Worm (Caenorhabditis elegans) whole organism, young adult: Measurements from ENCODE around the gene F14E5.8.

Source experiments
- B0035.1 ChIP-seq: sonication (generic microtip); optimal IDR thresholded peaks from 2 replicates; lab custom pipeline; 2016; ENCODE audit warnings: missing genetic modification characterization, mild to moderate bottlenecking, missing compliant biosample characterization, missing genotype, missing genetic modification reagents
- F52B5.7 ChIP-seq: sonication (generic microtip); optimal IDR thresholded peaks from 2 replicates; lab custom pipeline; 2016; ENCODE audit warnings: mild to moderate bottlenecking, missing genetic modification characterization, missing compliant biosample characterization
- F55B11.4 ChIP-seq: sonication (generic microtip); optimal IDR thresholded peaks from 2 replicates; lab custom pipeline; 2016; ENCODE audit warnings: missing compliant biosample characterization, missing genetic modification characterization, borderline replicate concordance; ENCODE audit not compliant: insufficient read depth
- K11D2.4 ChIP-seq: fragments of 200-800 bp; sonication (Bioruptor generic); IDR thresholded peaks from 2 replicates; pipeline ENCODE4 v1.3.6; 2022; ENCODE audit warnings: missing genetic modification reagents, missing genetic modification characterization, missing compliant biosample characterization
- K12H6.12 ChIP-seq: fragments of 200-800 bp; sonication (Bioruptor generic); optimal IDR thresholded peaks from 2 replicates; lab custom pipeline; 2018; ENCODE audit warnings: mild to moderate bottlenecking, missing genetic modification characterization, missing compliant biosample characterization
- Y56A3A.18 ChIP-seq: fragments of 200-800 bp; sonication (Bioruptor generic); IDR thresholded peaks from 2 replicates; pipeline ENCODE4 v1.3.6; 2022; ENCODE audit warnings: missing genetic modification reagents, missing genetic modification characterization, missing compliant biosample characterization
- Y79H2A.3 ChIP-seq: fragments of 200-800 bp; sonication (Bioruptor generic); conservative IDR thresholded peaks from 2 replicates; pipeline ENCODE4 v1.3.6; 2022; ENCODE audit warnings: missing genetic modification reagents, missing genetic modification characterization, missing compliant biosample characterization
- atf-7 ChIP-seq: sonication (generic microtip); optimal IDR thresholded peaks from 2 replicates; lab custom pipeline; 2017; ENCODE audit warnings: mild to moderate bottlenecking, missing genetic modification characterization, missing compliant biosample characterization
- bed-2 ChIP-seq: fragments of 200-800 bp; sonication (Bioruptor generic); IDR thresholded peaks from 2 replicates; pipeline ENCODE4 v1.3.6; 2022; ENCODE audit warnings: missing genetic modification reagents, missing genetic modification characterization, missing compliant biosample characterization
- ceh-100 ChIP-seq: fragments of 200-800 bp; sonication (Bioruptor generic); IDR thresholded peaks from 2 replicates; pipeline ENCODE4 v1.3.6; 2022; ENCODE audit warnings: missing genetic modification reagents, missing genetic modification characterization, missing compliant biosample characterization
- ceh-58 ChIP-seq: fragments of 200-800 bp; sonication (Bioruptor generic); IDR thresholded peaks from 2 replicates; pipeline ENCODE4 v1.3.6; 2022; ENCODE audit warnings: missing genetic modification characterization, missing compliant biosample characterization
- ceh-79 ChIP-seq: sonication (generic microtip); optimal IDR thresholded peaks from 2 replicates; lab custom pipeline; 2017; ENCODE audit warnings: mild to moderate bottlenecking, missing genetic modification characterization, missing compliant biosample characterization
- him-1 ChIP-seq: sonication (generic microtip); optimal IDR thresholded peaks from 2 replicates; lab custom pipeline; 2016; ENCODE audit warnings: missing genotype, missing genetic modification reagents, missing genetic modification characterization, missing compliant biosample characterization
- hlh-26 ChIP-seq: fragments of 200-800 bp; sonication (Bioruptor generic); conservative IDR thresholded peaks from 2 replicates; pipeline ENCODE4 v1.3.6; 2022; ENCODE audit warnings: missing genetic modification reagents, missing genetic modification characterization, missing compliant biosample characterization
- hrde-1 ChIP-seq: sonication (generic microtip); optimal IDR thresholded peaks from 2 replicates; lab custom pipeline; 2016; ENCODE audit warnings: missing genetic modification characterization, mild to moderate bottlenecking, missing compliant biosample characterization, moderate library complexity, missing genotype, missing genetic modification reagents, borderline replicate concordance
- let-526 ChIP-seq: fragments of 200-800 bp; sonication (Bioruptor generic); IDR thresholded peaks from 2 replicates; pipeline ENCODE4 v1.3.6; 2022; ENCODE audit warnings: missing genetic modification reagents, missing genetic modification characterization, missing compliant biosample characterization
- lin-35 ChIP-seq, 3 experiments: fragments of 150-350 bp in 2 of 3; sonication (generic microtip) in 1 of 3; optimal IDR thresholded peaks; 2 replicates each; lab custom pipeline; 2014 to 2018; ENCODE audit warnings: missing biosample characterization in 3 of 3, missing genetic modification characterization in 3 of 3, missing genetic modification reagents in 3 of 3
- madf-6 ChIP-seq: fragments of 200-800 bp; sonication (Bioruptor generic); IDR thresholded peaks from 2 replicates; pipeline ENCODE4 v1.3.6; 2022; ENCODE audit warnings: missing genetic modification reagents, missing genetic modification characterization, missing compliant biosample characterization
- nhr-80 ChIP-seq: sonication (generic microtip); optimal IDR thresholded peaks from 2 replicates; lab custom pipeline; 2016; ENCODE audit warnings: missing genetic modification characterization, missing compliant biosample characterization
- nhr-90 ChIP-seq: sonication (generic microtip); optimal IDR thresholded peaks from 2 replicates; lab custom pipeline; 2016; ENCODE audit warnings: missing genotype, mild to moderate bottlenecking, missing genetic modification characterization, missing compliant biosample characterization
- pbrm-1 ChIP-seq: fragments of 200-800 bp; sonication (Bioruptor generic); IDR thresholded peaks from 2 replicates; pipeline ENCODE4 v1.3.6; 2022; ENCODE audit warnings: missing genetic modification reagents, missing genetic modification characterization, missing compliant biosample characterization
- pha-4 ChIP-seq: fragments of 150-350 bp; sonication (generic microtip); optimal IDR thresholded peaks from 2 replicates; lab custom pipeline; 2014; ENCODE audit warnings: missing biosample characterization, missing genetic modification reagents, missing genetic modification characterization
- rcor-1 ChIP-seq: fragments of 200-800 bp; sonication (Bioruptor generic); IDR thresholded peaks from 2 replicates; pipeline ENCODE4 v1.3.6; 2022; ENCODE audit warnings: missing genetic modification reagents, missing genetic modification characterization, missing compliant biosample characterization
- repo-1 ChIP-seq: sonication (generic microtip); optimal IDR thresholded peaks from 2 replicates; lab custom pipeline; 2017; ENCODE audit warnings: mild to moderate bottlenecking, missing genetic modification characterization, missing compliant biosample characterization
- rpc-1 ChIP-seq, 2 experiments: fragments of 150-350 bp in 1 of 2; sonication (generic microtip) in 1 of 2; optimal IDR thresholded peaks; 2 replicates each; lab custom pipeline; 2014 to 2018; ENCODE audit warnings: missing biosample characterization in 1 of 2, missing genetic modification characterization in 1 of 2, missing genetic modification reagents in 1 of 2, missing genotype in 1 of 2
- snpc-1.3 ChIP-seq: sonication (generic microtip); optimal IDR thresholded peaks from 2 replicates; lab custom pipeline; 2017; ENCODE audit warnings: missing genetic modification characterization, mild to moderate bottlenecking, missing compliant biosample characterization, antibody characterized with exemption, moderate library complexity, missing genotype, missing genetic modification reagents; ENCODE audit not compliant: insufficient read depth
- snpc-4 ChIP-seq, 5 experiments: fragments of 150-350 bp in 1 of 5; sonication (generic microtip) in 4 of 5; optimal IDR thresholded peaks; 2 replicates each; lab custom pipeline; 2014 to 2018; ENCODE audit warnings: missing genetic modification characterization in 5 of 5, missing biosample characterization in 3 of 5, antibody characterized with exemption in 2 of 5, mild to moderate bottlenecking in 2 of 5, missing compliant biosample characterization in 2 of 5, missing genotype in 2 of 5, moderate library complexity in 2 of 5, missing genetic modification reagents in 1 of 5
- unc-62 ChIP-seq: fragments of 150-350 bp; optimal IDR thresholded peaks from 2 replicates; lab custom pipeline; 2014; ENCODE audit warnings: missing biosample characterization, missing genetic modification reagents, missing genetic modification characterization
- xnd-1 ChIP-seq: sonication (generic microtip); optimal IDR thresholded peaks from 2 replicates; lab custom pipeline; 2016; ENCODE audit warnings: missing genotype, missing genetic modification reagents, missing genetic modification characterization, missing compliant biosample characterization
- zim-3 ChIP-seq: sonication (generic microtip); optimal IDR thresholded peaks from 2 replicates; lab custom pipeline; 2017; ENCODE audit warnings: mild to moderate bottlenecking, missing genetic modification characterization, moderate library complexity, missing compliant biosample characterization
- ztf-22 ChIP-seq: fragments of 200-800 bp; sonication (Bioruptor generic); optimal IDR thresholded peaks from 2 replicates; lab custom pipeline; 2018; ENCODE audit warnings: mild to moderate bottlenecking, missing genetic modification characterization, moderate library complexity, missing compliant biosample characterization
- ztf-25 ChIP-seq: fragments of 200-800 bp; sonication (Bioruptor generic); IDR thresholded peaks from 2 replicates; pipeline ENCODE4 v1.3.6; 2022; ENCODE audit warnings: missing genetic modification reagents, missing genetic modification characterization, missing compliant biosample characterization
- ztf-28 ChIP-seq: fragments of 200-800 bp; sonication (Bioruptor generic); IDR thresholded peaks from 2 replicates; pipeline ENCODE4 v1.3.6; 2022; ENCODE audit warnings: missing genetic modification reagents, missing genetic modification characterization, missing compliant biosample characterization

Gene F14E5.8

DNA sequence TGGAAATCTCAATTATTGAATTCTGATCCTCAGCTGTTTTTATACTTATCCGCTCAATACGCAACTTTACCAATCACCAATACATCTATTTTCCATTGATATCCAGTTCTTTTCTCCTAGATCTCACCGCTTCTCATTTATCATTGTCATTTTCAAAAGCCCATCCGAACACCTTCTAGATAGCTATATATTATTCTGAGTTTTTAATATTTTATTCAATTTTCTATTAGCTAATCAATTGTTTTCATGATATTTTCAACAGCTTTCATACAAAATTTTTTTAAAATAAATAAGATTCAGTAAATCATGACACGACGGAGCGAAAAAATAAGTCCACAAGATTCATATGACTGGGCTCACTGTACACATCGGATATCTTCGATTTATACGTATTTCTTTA, 38.7 kb upstream of the F14E5.8 start, which contains the start of gene F49E12.12:
TSS of gene F49E12.12 (plus strand) at position 301 of the 400 bp plus-strand sequence.
- TF ChIP-seq rpc-1 (optimal IDR thresholded peaks at IDR 0.05; lab: Kevin White, UChicago) (no peak), rpc-1 (tag; optimal IDR thresholded peaks at IDR 0.05; lab: Kevin White, UChicago) (no peak), ceh-79 (tag; lab: Kevin White, UChicago) (no peak), Y79H2A.3 (GFP tag; lab: Robert Waterston, UW) (no peak), ztf-25 (GFP tag; lab: Robert Waterston, UW) (no peak), ceh-100 (no peak), rcor-1 (GFP tag; lab: Robert Waterston, UW) (no peak), K12H6.12 (tag; lab: Kevin White, UChicago) (no peak), snpc-1.3 (no peak), him-1 (tag; lab: Kevin White, UChicago) (no peak), repo-1 (tag; lab: Kevin White, UChicago) (no peak), Y56A3A.18 (GFP tag; lab: Robert Waterston, UW) (no peak), hlh-26 (GFP tag; lab: Robert Waterston, UW) (no peak)

DNA sequence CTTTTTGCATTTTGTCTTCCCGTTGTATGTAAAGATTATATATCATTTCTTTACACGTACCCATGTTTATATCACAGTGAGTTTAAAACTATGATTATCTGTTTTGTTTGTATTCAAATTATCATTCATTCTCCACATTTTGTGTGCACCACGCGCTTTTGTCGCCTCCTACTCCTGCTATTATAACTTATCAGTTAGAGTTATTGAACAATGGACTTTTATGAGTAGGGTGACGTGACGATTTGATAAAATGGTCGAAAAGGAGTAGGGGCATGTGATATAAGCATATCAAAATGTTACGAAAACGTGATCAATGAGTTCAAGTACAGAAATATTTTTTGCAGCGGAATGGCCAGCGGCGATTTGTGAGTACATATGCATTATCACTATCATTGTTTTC, 37.0 kb upstream of the F14E5.8 start:
- TF ChIP-seq pha-4 (tag; lab: Kevin White, UChicago) (peak; percentile 83), F55B11.4 (no peak), nhr-90 (tag; lab: Kevin White, UChicago) (no peak), F52B5.7 (tag; lab: Kevin White, UChicago) (no peak), ztf-22 (GFP tag; lab: Kevin White, UChicago) (peak; percentile 34), K11D2.4 (GFP tag; lab: Robert Waterston, UW) (no peak), atf-7 (tag; lab: Kevin White, UChicago) (peak; percentile 78), bed-2 (GFP tag; lab: Robert Waterston, UW) (no peak), snpc-4 (GFP tag; optimal IDR thresholded peaks at IDR 0.05; lab: Kevin White, UChicago) (no peak), snpc-4 (tag; optimal IDR thresholded peaks at IDR 0.05; lab: Kevin White, UChicago) (no peak), nhr-80 (tag; lab: Kevin White, UChicago) (peak; percentile 89), ztf-25 (GFP tag; lab: Robert Waterston, UW) (no peak), lin-35 (GFP tag; optimal IDR thresholded peaks at IDR 0.05; lab: Kevin White, UChicago) (no peak), unc-62 (GFP tag; lab: Kevin White, UChicago) (peak; percentile 57)
- TF ChIP-seq, all 124 proteins: peak for 5

DNA sequence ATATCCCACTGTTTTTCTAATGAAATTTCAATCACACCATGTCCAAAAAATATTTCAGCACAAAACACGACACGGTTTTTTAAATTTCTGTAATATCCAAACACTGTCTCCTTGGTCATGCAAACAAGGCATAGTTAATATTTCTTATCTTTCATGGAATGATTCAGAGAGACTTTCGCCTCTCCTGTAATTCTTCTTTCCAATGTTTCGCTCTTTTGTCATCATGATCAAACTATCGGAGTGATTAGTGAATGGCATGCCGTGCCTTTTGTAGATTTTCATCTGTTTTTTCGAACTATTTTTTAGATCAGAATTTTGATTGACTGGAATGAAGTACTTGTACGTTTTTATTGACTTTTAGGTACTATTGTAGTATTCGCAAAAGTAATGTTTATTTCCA, 35.6 kb upstream of the F14E5.8 start:
- TF ChIP-seq ztf-28 (GFP tag; lab: Robert Waterston, UW), result no peak
- no peak for TF ChIP-seq hrde-1 (tag; lab: Kevin White, UChicago)
- TF ChIP-seq nhr-80 (tag; lab: Kevin White, UChicago), result peak; percentile 93
- TF ChIP-seq let-526 (GFP tag; lab: Robert Waterston, UW), result no peak
- TF ChIP-seq madf-6 (GFP tag; lab: Robert Waterston, UW), result no peak
- TF ChIP-seq atf-7 (tag; lab: Kevin White, UChicago), result peak; percentile 9
- TF ChIP-seq hlh-26 (GFP tag; lab: Robert Waterston, UW), result no peak
- TF ChIP-seq pbrm-1 (GFP tag; lab: Robert Waterston, UW), result no peak
- TF ChIP-seq xnd-1 (tag; lab: Kevin White, UChicago), result no peak
- TF ChIP-seq B0035.1 (tag; lab: Kevin White, UChicago), result no peak
- no peak for TF ChIP-seq zim-3
- TF ChIP-seq K11D2.4 (GFP tag; lab: Robert Waterston, UW), result no peak

DNA sequence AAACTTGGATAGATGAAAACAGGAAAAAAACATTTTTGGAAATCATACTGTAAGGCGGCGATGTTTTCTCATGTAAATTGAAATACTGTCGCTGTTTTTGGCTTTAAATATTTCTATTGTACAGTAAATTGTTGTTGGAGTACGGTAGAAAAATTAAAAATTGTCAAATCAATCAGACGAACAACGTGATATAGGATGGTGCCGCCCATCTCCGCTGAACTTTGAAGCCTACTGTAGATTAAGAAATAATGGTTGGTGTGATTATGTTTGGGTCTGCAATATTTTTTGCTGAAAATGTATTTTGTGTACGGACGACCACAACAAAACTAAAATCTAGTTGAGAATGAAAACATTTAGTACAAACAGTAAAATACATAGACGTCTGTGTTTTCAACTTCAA, 34.3 kb upstream of the F14E5.8 start:
- TF ChIP-seq nhr-80 (tag; lab: Kevin White, UChicago) (peak; percentile 6), ceh-58 (GFP tag; lab: Robert Waterston, UW) (no peak)
